Fruit fly (Drosophila melanogaster) whole organism, embryonic: ENCODE results near the gene CG11843.
A peak's percentile ranks its signal among the peaks of the same experiment; 100 is the strongest.

Experiments
- Atf3 ChIP-seq: fragments of 200-800 bp; sonication (Bioruptor generic); optimal IDR thresholded peaks from 3 replicates; lab custom pipeline; 2016; ENCODE audit warnings: missing biosample characterization, missing genetic modification characterization
- Bgb ChIP-seq: fragments of 200-800 bp; sonication (Bioruptor generic); IDR thresholded peaks from 2 replicates; pipeline ENCODE4 v1.3.6; 2022; ENCODE audit warnings: missing biosample characterization, missing genetic modification characterization; ENCODE audit not compliant: partially characterized antibody
- CG12071 ChIP-seq: fragments of 200-800 bp; sonication (Bioruptor generic); optimal IDR thresholded peaks from 3 replicates; lab custom pipeline; 2018; ENCODE audit warnings: missing biosample characterization, mild to moderate bottlenecking, missing genetic modification characterization
- CG14014 ChIP-seq: fragments of 200-800 bp; sonication (Bioruptor generic); IDR thresholded peaks from 2 replicates; pipeline ENCODE4 v1.3.6; 2022; ENCODE audit warnings: missing biosample characterization, missing genetic modification characterization
- CG16815 ChIP-seq: fragments of 200-800 bp; sonication (Bioruptor generic); optimal IDR thresholded peaks from 3 replicates; lab custom pipeline; 2017; ENCODE audit warnings: missing biosample characterization, mild to moderate bottlenecking, missing genetic modification characterization
- CG17385 ChIP-seq: fragments of 200-800 bp; sonication (Bioruptor generic); optimal IDR thresholded peaks from 3 replicates; lab custom pipeline; 2018; ENCODE audit warnings: missing biosample characterization, mild to moderate bottlenecking, missing genetic modification characterization
- CG18476 ChIP-seq: fragments of 200-800 bp; sonication (Bioruptor generic); optimal IDR thresholded peaks from 2 replicates; lab custom pipeline; 2016; ENCODE audit warnings: missing biosample characterization, mild to moderate bottlenecking, missing genetic modification characterization
- CG31224 ChIP-seq: fragments of 200-800 bp; sonication (Bioruptor generic); IDR thresholded peaks from 2 replicates; pipeline ENCODE4 v1.3.6; 2022; ENCODE audit warnings: missing biosample characterization, missing genetic modification characterization
- CG32767 ChIP-seq: fragments of 200-800 bp; sonication (Bioruptor generic); IDR thresholded peaks from 2 replicates; pipeline ENCODE4 v1.3.6; 2022; ENCODE audit warnings: missing biosample characterization, missing genetic modification characterization
- CG3847 ChIP-seq: fragments of 200-800 bp; sonication (Bioruptor generic); IDR thresholded peaks from 2 replicates; pipeline ENCODE4 v1.3.6; 2022; ENCODE audit warnings: missing biosample characterization, missing genetic modification characterization
- CG3995 ChIP-seq: fragments of 200-800 bp; sonication (Bioruptor generic); optimal IDR thresholded peaks from 3 replicates; lab custom pipeline; 2016; ENCODE audit warnings: missing biosample characterization, missing genetic modification characterization
- CG42726 ChIP-seq: fragments of 200-800 bp; sonication (Bioruptor generic); IDR thresholded peaks from 2 replicates; pipeline ENCODE4 v1.3.6; 2022; ENCODE audit warnings: missing biosample characterization, missing genetic modification characterization; ENCODE audit not compliant: partially characterized antibody
- CG6689 ChIP-seq: fragments of 200-800 bp; sonication (Bioruptor generic); IDR thresholded peaks from 2 replicates; pipeline ENCODE4 v1.3.6; 2022; ENCODE audit warnings: missing biosample characterization, missing genetic modification characterization
- CG9437 ChIP-seq: fragments of 200-800 bp; sonication (Bioruptor generic); optimal IDR thresholded peaks from 2 replicates; lab custom pipeline; 2018; ENCODE audit warnings: missing biosample characterization, mild to moderate bottlenecking, missing genetic modification characterization
- CG9932 ChIP-seq: fragments of 200-800 bp; sonication (Bioruptor generic); IDR thresholded peaks from 2 replicates; pipeline ENCODE4 v1.3.6; 2022; ENCODE audit warnings: missing biosample characterization, missing genetic modification characterization
- Dll ChIP-seq: fragments of 200-800 bp; sonication (Bioruptor generic); IDR thresholded peaks from 4 replicates; pipeline ENCODE4 v1.3.6; 2022; ENCODE audit warnings: missing biosample characterization, missing genetic modification characterization; ENCODE audit not compliant: partially characterized antibody
- Doc3 ChIP-seq: fragments of 200-800 bp; sonication (Bioruptor generic); IDR thresholded peaks from 3 replicates; pipeline ENCODE4 v1.3.6; 2022; ENCODE audit warnings: missing biosample characterization, missing genetic modification characterization; ENCODE audit not compliant: partially characterized antibody
- Gsc ChIP-seq: fragments of 200-800 bp; sonication (Bioruptor generic); IDR thresholded peaks from 2 replicates; pipeline ENCODE4 v1.3.6; 2022; ENCODE audit warnings: missing biosample characterization, missing genetic modification characterization
- HHEX ChIP-seq: fragments of 200-800 bp; sonication (Bioruptor generic); optimal IDR thresholded peaks from 3 replicates; lab custom pipeline; 2017; ENCODE audit warnings: missing biosample characterization, mild to moderate bottlenecking, missing genetic modification characterization, missing genetic modification reagents
- HmgD ChIP-seq: fragments of 200-800 bp; sonication (Bioruptor generic); optimal IDR thresholded peaks from 3 replicates; lab custom pipeline; 2016; ENCODE audit warnings: missing biosample characterization, missing genetic modification characterization
- Hr51 ChIP-seq, 2 experiments: fragments of 200-800 bp; sonication (Bioruptor generic); optimal IDR thresholded peaks; 2 replicates in 1 of 2; 3 replicates in 1 of 2; lab custom pipeline; 2016 to 2018; ENCODE audit warnings: missing biosample characterization in 2 of 2, missing genetic modification characterization in 2 of 2, mild to moderate bottlenecking in 1 of 2, moderate library complexity in 1 of 2
- Meics ChIP-seq: fragments of 200-800 bp; sonication (Bioruptor generic); optimal IDR thresholded peaks from 2 replicates; lab custom pipeline; 2017; ENCODE audit warnings: missing biosample characterization, mild to moderate bottlenecking, missing genetic modification characterization
- Oaz ChIP-seq: fragments of 200-800 bp; sonication (Bioruptor generic); IDR thresholded peaks from 2 replicates; pipeline ENCODE4 v1.3.6; 2022; ENCODE audit warnings: missing biosample characterization, missing genetic modification characterization
- Ptx1 ChIP-seq: fragments of 200-800 bp; sonication (Bioruptor generic); IDR thresholded peaks from 2 replicates; pipeline ENCODE4 v1.3.6; 2022; ENCODE audit warnings: missing biosample characterization, missing genetic modification characterization
- Spps ChIP-seq: fragments of 200-800 bp; sonication (Bioruptor generic); optimal IDR thresholded peaks from 2 replicates; lab custom pipeline; 2018; ENCODE audit warnings: missing biosample characterization, mild to moderate bottlenecking, missing genetic modification characterization
- Sry-δ ChIP-seq: fragments of 200-800 bp; sonication (Bioruptor generic); optimal IDR thresholded peaks from 2 replicates; lab custom pipeline; 2016; ENCODE audit warnings: missing biosample characterization, missing genetic modification characterization
- al ChIP-seq: fragments of 200-800 bp; sonication (Bioruptor generic); IDR thresholded peaks from 2 replicates; pipeline ENCODE4 v1.3.6; 2022; ENCODE audit warnings: missing biosample characterization, missing genetic modification characterization
- amos ChIP-seq: fragments of 200-800 bp; sonication (Bioruptor generic); IDR thresholded peaks from 2 replicates; pipeline ENCODE4 v1.3.6; 2022; ENCODE audit warnings: missing biosample characterization, missing genetic modification characterization; ENCODE audit not compliant: partially characterized antibody
- aop ChIP-seq: fragments of 200-800 bp; sonication (Bioruptor generic); IDR thresholded peaks from 2 replicates; pipeline ENCODE4 v1.3.6; 2022; ENCODE audit warnings: missing biosample characterization, missing genetic modification characterization
- ara ChIP-seq: fragments of 200-800 bp; sonication (Bioruptor generic); IDR thresholded peaks from 2 replicates; pipeline ENCODE4 v1.3.6; 2022; ENCODE audit warnings: missing biosample characterization, missing genetic modification characterization
- bcd ChIP-seq: fragments of 200-800 bp; sonication (Bioruptor generic); optimal IDR thresholded peaks from 2 replicates; lab custom pipeline; 2017; ENCODE audit warnings: missing biosample characterization, mild to moderate bottlenecking, missing genetic modification characterization
- cg ChIP-seq: fragments of 200-800 bp; sonication (Bioruptor generic); optimal IDR thresholded peaks from 3 replicates; lab custom pipeline; 2019; ENCODE audit warnings: missing biosample characterization, mild to moderate bottlenecking, missing genetic modification characterization, moderate library complexity
- crc ChIP-seq: fragments of 200-800 bp; sonication (Bioruptor generic); optimal IDR thresholded peaks from 2 replicates; lab custom pipeline; 2016; ENCODE audit warnings: missing biosample characterization, missing genetic modification characterization
- ewg ChIP-seq: fragments of 200-800 bp; sonication (Bioruptor generic); optimal IDR thresholded peaks from 3 replicates; lab custom pipeline; 2017; ENCODE audit warnings: mild to moderate bottlenecking, missing biosample characterization, missing genetic modification reagents, missing genetic modification characterization
- gro ChIP-seq: fragments of 200-800 bp; sonication (Bioruptor generic); optimal IDR thresholded peaks from 2 replicates; lab custom pipeline; 2016; ENCODE audit warnings: missing biosample characterization, missing genetic modification characterization
- hb ChIP-seq: fragments of 200-800 bp; sonication (Bioruptor generic); IDR thresholded peaks from 3 replicates; pipeline ENCODE4 v1.3.6; 2022; ENCODE audit warnings: missing biosample characterization, missing genetic modification characterization; ENCODE audit not compliant: partially characterized antibody
- ind ChIP-seq: fragments of 200-800 bp; sonication (Bioruptor generic); optimal IDR thresholded peaks from 3 replicates; lab custom pipeline; 2016; ENCODE audit warnings: missing biosample characterization, missing genetic modification characterization
- jumu ChIP-seq: fragments of 200-800 bp; sonication (Bioruptor generic); optimal IDR thresholded peaks from 3 replicates; lab custom pipeline; 2016; ENCODE audit warnings: missing biosample characterization, missing genetic modification characterization
- pum ChIP-seq: fragments of 200-800 bp; sonication (Bioruptor generic); optimal IDR thresholded peaks from 2 replicates; lab custom pipeline; 2016; ENCODE audit warnings: missing biosample characterization, missing genetic modification characterization
- rib ChIP-seq: fragments of 200-800 bp; sonication (Bioruptor generic); IDR thresholded peaks from 2 replicates; pipeline ENCODE4 v1.3.6; 2022; ENCODE audit warnings: missing biosample characterization, missing genetic modification characterization
- sd ChIP-seq: fragments of 200-800 bp; sonication (Bioruptor generic); optimal IDR thresholded peaks from 3 replicates; lab custom pipeline; 2018; ENCODE audit warnings: missing biosample characterization, mild to moderate bottlenecking, missing genetic modification characterization, moderate library complexity
- slp2 ChIP-seq: fragments of 200-800 bp; sonication (Bioruptor generic); optimal IDR thresholded peaks from 2 replicates; lab custom pipeline; 2016; ENCODE audit warnings: missing biosample characterization, missing genetic modification characterization
- sug ChIP-seq: fragments of 200-800 bp; optimal IDR thresholded peaks from 2 replicates; lab custom pipeline; 2019; ENCODE audit warnings: missing biosample characterization, mild to moderate bottlenecking, missing genetic modification characterization, moderate library complexity
- tap ChIP-seq: fragments of 200-800 bp; optimal IDR thresholded peaks from 3 replicates; lab custom pipeline; 2019; ENCODE audit warnings: missing biosample characterization, mild to moderate bottlenecking, missing genetic modification characterization, moderate library complexity
- tio ChIP-seq: fragments of 200-800 bp; sonication (Bioruptor generic); optimal IDR thresholded peaks from 2 replicates; lab custom pipeline; 2017; ENCODE audit warnings: missing biosample characterization, missing genetic modification characterization, inconsistent platforms
- usp ChIP-seq: fragments of >200 bp; optimal IDR thresholded peaks from 2 replicates; lab custom pipeline; 2017; ENCODE audit warnings: missing biosample characterization, missing genetic modification characterization
- vfl ChIP-seq: fragments of 200-800 bp; sonication (Bioruptor generic); optimal IDR thresholded peaks from 2 replicates; lab custom pipeline; 2016; ENCODE audit warnings: missing biosample characterization, missing genetic modification characterization
- vvl ChIP-seq: fragments of 200-800 bp; sonication (Bioruptor generic); IDR thresholded peaks from 2 replicates; pipeline ENCODE4 v1.3.6; 2022; ENCODE audit warnings: missing biosample characterization, missing genetic modification characterization
- wor ChIP-seq: fragments of 200-800 bp; sonication (Bioruptor generic); IDR thresholded peaks from 2 replicates; pipeline ENCODE4 v1.3.6; 2022; ENCODE audit warnings: missing biosample characterization, missing genetic modification characterization

CG11843 gene

dm6 chr3R:29039704-29040430, 14.3 kb upstream of the CG11843 start (continued):
- TF ChIP-seq bcd, result peak; percentile 7
- TF ChIP-seq vfl, result peak; percentile 43
- TF ChIP-seq HHEX (GFP tag; lab: Kevin White, UChicago), result peak; percentile 30
- TF ChIP-seq wor, result no peak
- TF ChIP-seq sd, result peak; percentile 29
- TF ChIP-seq ara (GFP tag; lab: Robert Waterston, UW), result no peak
- peak; percentile 49 for TF ChIP-seq CG9932 (GFP tag; lab: Robert Waterston, UW)
- TF ChIP-seq Sry-δ (GFP tag; lab: Kevin White, UChicago), result no peak
- TF ChIP-seq rib (GFP tag; lab: Robert Waterston, UW), result no peak
- no peak; the same call in 3 of the 4 replicates for TF ChIP-seq Dll (GFP tag; lab: Robert Waterston, UW)
- TF ChIP-seq HmgD (GFP tag; lab: Kevin White, UChicago), result no peak
- no peak for TF ChIP-seq usp
- no peak for TF ChIP-seq tap (tag; lab: Kevin White, UChicago)
- peak; percentile 20; the same call in 1 of the 2 replicates for TF ChIP-seq CG14014
- no peak for TF ChIP-seq Oaz (GFP tag; lab: Robert Waterston, UW)
- TF ChIP-seq CG16815, result no peak
- peak; percentile 49 for TF ChIP-seq tio (GFP tag; lab: Kevin White, UChicago)
- TF ChIP-seq slp2 (GFP tag; lab: Kevin White, UChicago), result peak; percentile 18
- TF ChIP-seq Meics (GFP tag; lab: Kevin White, UChicago), result peak; percentile 24
- TF ChIP-seq CG3995 (GFP tag; lab: Kevin White, UChicago), result no peak
- TF ChIP-seq pum (GFP tag; lab: Kevin White, UChicago), result peak; percentile 23
- peak; percentile 57 for TF ChIP-seq vvl (GFP tag; lab: Robert Waterston, UW)
- TF ChIP-seq jumu, result peak; percentile 25
- no peak for TF ChIP-seq crc (GFP tag; lab: Kevin White, UChicago)
- TF ChIP-seq Ptx1 (GFP tag; lab: Robert Waterston, UW), result 0 out of 2 replicates have a peak, but pooled peaks have one; percentile 7
- TF ChIP-seq CG42726, result 0 out of 2 replicates have a peak, but pooled peaks have one; percentile 26
- peak; percentile 6; the same call in 1 of the 2 replicates for TF ChIP-seq amos (GFP tag; lab: Robert Waterston, UW)
- TF ChIP-seq CG12071 (GFP tag; lab: Kevin White, UChicago), result no peak
- peak; percentile 39 for TF ChIP-seq ind (GFP tag; lab: Kevin White, UChicago)
- TF ChIP-seq Hr51 (GFP tag; optimal IDR thresholded peaks at IDR 0.05; lab: Kevin White, UChicago), result no peak
- TF ChIP-seq CG18476 (GFP tag; lab: Kevin White, UChicago), result peak; percentile 51
- TF ChIP-seq CG31224 (GFP tag; lab: Robert Waterston, UW), result no peak
- TF ChIP-seq CG6689 (GFP tag; lab: Robert Waterston, UW), result 0 out of 2 replicates have a peak, but pooled peaks have one; percentile 10
- peak; percentile 40; the same call in 1 of the 2 replicates for TF ChIP-seq Bgb
- peak; percentile 69 for TF ChIP-seq CG3847 (GFP tag; lab: Robert Waterston, UW)
- peak; percentile 27; the same call in 1 of the 2 replicates for TF ChIP-seq al (GFP tag; lab: Robert Waterston, UW)
- no peak for TF ChIP-seq hb (GFP tag; lab: Robert Waterston, UW)
- TF ChIP-seq ewg (GFP tag; lab: Kevin White, UChicago), result peak; percentile 78
- 0 out of 3 replicates have a peak, but pooled peaks have one; percentile 29 for TF ChIP-seq Doc3 (GFP tag; lab: Robert Waterston, UW)
- peak; percentile 21 for TF ChIP-seq sug
- TF ChIP-seq gro (GFP tag; lab: Kevin White, UChicago), result peak; percentile 15
- TF ChIP-seq CG9437 (GFP tag; lab: Kevin White, UChicago), result peak; percentile 27
- no peak for TF ChIP-seq aop (GFP tag; lab: Robert Waterston, UW)
- TF ChIP-seq Spps, result no peak
- TF ChIP-seq CG17385, result peak; percentile 39
- peak; percentile 18; the same call in 1 of the 2 replicates for TF ChIP-seq CG32767 (GFP tag; lab: Robert Waterston, UW)
- peak; percentile 19 for TF ChIP-seq Atf3 (GFP tag; lab: Kevin White, UChicago)
- no peak for TF ChIP-seq Gsc (GFP tag; lab: Robert Waterston, UW)
- TF ChIP-seq cg (GFP tag; lab: Kevin White, UChicago), result peak; percentile 68
